Worm (Caenorhabditis elegans): ENCODE data around the gene C24H11.5.

DNA sequence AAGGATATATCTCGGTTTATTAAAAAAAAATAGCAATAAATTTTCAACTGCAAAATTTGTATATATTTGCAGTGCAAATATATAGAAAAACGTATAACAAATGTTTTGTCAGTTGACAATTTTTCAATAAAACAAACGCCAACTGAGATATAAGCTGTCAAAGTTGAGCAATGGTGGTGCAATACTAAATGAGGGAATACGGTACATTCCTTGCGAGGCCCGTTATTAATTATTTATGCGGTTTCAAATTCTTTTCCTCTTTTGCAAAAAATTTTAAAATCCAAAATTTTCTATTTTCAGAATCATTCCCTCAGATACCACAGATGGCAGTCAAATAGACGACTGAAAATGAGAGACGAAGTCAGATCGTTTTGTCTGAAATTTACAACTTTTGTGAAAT is 15.4 kb downstream of the C24H11.5 start, which contains the start of gene twk-39:
- TF ChIP-seq snpc-4 (tag; optimal IDR thresholded peaks at IDR 0.05), result no peak
- no peak for TF ChIP-seq lin-13 (GFP tag; optimal IDR thresholded peaks at IDR 0.05)
- TF ChIP-seq lin-11 (tag; optimal IDR thresholded peaks at IDR 0.05), result no peak
- TF ChIP-seq gmeb-1 (tag; optimal IDR thresholded peaks at IDR 0.05), result no peak
- no peak for TF ChIP-seq unc-62 (GFP tag; optimal IDR thresholded peaks at IDR 0.05)
- TF ChIP-seq ztf-4 (tag; optimal IDR thresholded peaks at IDR 0.05), result no peak
- no peak for TF ChIP-seq ztf-11 (tag; optimal IDR thresholded peaks at IDR 0.05)
- no peak for TF ChIP-seq nhr-77 (tag; optimal IDR thresholded peaks at IDR 0.05)
- TF ChIP-seq ama-1 (optimal IDR thresholded peaks at IDR 0.05), result no peak
- TF ChIP-seq zag-1 (tag; optimal IDR thresholded peaks at IDR 0.05), result no peak
- TF ChIP-seq aly-2 (tag; optimal IDR thresholded peaks at IDR 0.05), result no peak
- no peak for TF ChIP-seq peb-1 (tag; optimal IDR thresholded peaks at IDR 0.05)
- TF ChIP-seq ceh-82 (tag; optimal IDR thresholded peaks at IDR 0.05), result no peak
- TF ChIP-seq skn-1 (tag; optimal IDR thresholded peaks at IDR 0.05), result no peak
